Fruit fly (Drosophila melanogaster) whole organism, adult: ENCODE data around the gene frtz.
A peak's percentile ranks its signal among the peaks of the same experiment; 100 is the strongest.

ENCODE experiments used
- CG33017 ChIP-seq: fragments of 200-800 bp; sonication (Bioruptor generic); optimal IDR thresholded peaks from 2 replicates; lab custom pipeline; 2018; ENCODE audit warnings: missing biosample characterization, mild to moderate bottlenecking, missing genetic modification characterization, moderate library complexity
- CG7045 ChIP-seq: fragments of 200-800 bp; sonication (Bioruptor generic); optimal IDR thresholded peaks from 2 replicates; lab custom pipeline; 2017; ENCODE audit warnings: missing biosample characterization, mild to moderate bottlenecking, missing genetic modification characterization
- kay ChIP-seq: fragments of 200-800 bp; sonication (Bioruptor generic); peaks from one replicate; lab custom pipeline; 2016; ENCODE audit warnings: missing biosample characterization, missing genetic modification characterization, borderline replicate concordance

- TF ChIP-seq CG33017 (tag; lab: Kevin White, UChicago) (peak; percentile 47), CG7045 (GFP tag; lab: Kevin White, UChicago) (no peak), kay (GFP tag; lab: Kevin White, UChicago) (peak; percentile 25)
Measured at dm6 chr2L:1728620-1728944, 12.9 kb upstream of the frtz start, which contains the start of gene Rrp40.
